Comparison of ENCODE assay signal across 4 worm cellular contexts in the genomic region with DNA sequence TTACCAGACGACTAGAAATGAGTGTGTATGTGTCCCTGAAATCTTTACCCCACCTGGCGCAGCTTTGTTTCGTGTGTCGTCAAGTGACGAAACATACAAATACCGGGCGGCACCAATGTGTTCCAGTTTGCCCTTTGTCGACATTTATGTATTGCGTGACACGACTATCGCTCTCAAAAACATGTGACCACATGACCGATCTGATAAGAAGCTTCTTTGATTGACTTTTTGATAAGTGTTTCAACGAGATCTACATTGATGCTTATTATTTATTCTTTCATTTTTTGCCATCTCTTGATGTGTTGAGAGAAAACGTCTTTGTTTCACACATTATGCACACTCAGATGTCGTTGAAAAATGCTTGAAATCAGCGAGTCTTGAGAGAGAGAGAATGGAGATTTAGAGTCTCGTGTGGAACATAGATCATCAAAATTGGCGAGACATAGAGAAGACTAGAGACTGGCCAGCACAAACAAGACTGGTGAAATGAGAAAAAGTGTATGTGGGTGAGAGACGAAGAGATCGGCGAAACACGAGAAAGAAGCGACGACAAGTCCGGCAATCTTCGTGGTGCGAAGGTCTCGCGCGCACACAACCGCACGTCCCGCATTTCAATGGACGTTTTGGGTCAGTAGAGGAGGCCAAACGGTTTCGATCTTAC.
TF ChIP-seq lines count a peak whose summit lies in the region.

No protein-coding gene starts in this region.

TF ChIP-seq in whole organism, L1 larva, 84 proteins besides CTCF, POLR2A, EP300 and RAD21 (continued from another document):
- TF ChIP-seq egl-13 (tag; optimal IDR thresholded peaks at IDR 0.05; lab: Kevin White, UChicago): no peak
- peak; percentile 65 for TF ChIP-seq snu-23 (GFP tag; optimal IDR thresholded peaks at IDR 0.05; lab: Kevin White, UChicago)
- no peak for TF ChIP-seq unc-98 (GFP tag; IDR thresholded peaks at IDR 0.05; lab: Robert Waterston, UW)
- peak; percentile 45 for TF ChIP-seq zag-1 (tag; optimal IDR thresholded peaks at IDR 0.05; lab: Kevin White, UChicago)
- peak; percentile 14 to 43 (median 33) for TF ChIP-seq dpl-1 (GFP tag; optimal IDR thresholded peaks at IDR 0.05; lab: Kevin White, UChicago)
- peak; percentile 30 to 64 for TF ChIP-seq lin-35 (GFP tag; optimal IDR thresholded peaks at IDR 0.05; lab: Kevin White, UChicago)
- peak; percentile 37 for TF ChIP-seq tbx-2 (tag; optimal IDR thresholded peaks at IDR 0.05; lab: Kevin White, UChicago)
- peak; percentile 57 for TF ChIP-seq mep-1 (tag; optimal IDR thresholded peaks at IDR 0.05; lab: Kevin White, UChicago)
- peak; percentile 17 for TF ChIP-seq jun-1 (tag; optimal IDR thresholded peaks at IDR 0.05; lab: Kevin White, UChicago)
- peak; percentile 43 for TF ChIP-seq pax-3 (tag; optimal IDR thresholded peaks at IDR 0.05; lab: Kevin White, UChicago)
- TF ChIP-seq elt-2 (tag; optimal IDR thresholded peaks at IDR 0.05; lab: Kevin White, UChicago): peak; percentile 87
- peak; percentile 6 for TF ChIP-seq lin-15B (tag; optimal IDR thresholded peaks at IDR 0.05; lab: Kevin White, UChicago)
- no peak for TF ChIP-seq F16B12.6 (tag; optimal IDR thresholded peaks at IDR 0.05; lab: Kevin White, UChicago)
- peak; percentile 40 for TF ChIP-seq fkh-8 (tag; optimal IDR thresholded peaks at IDR 0.05; lab: Kevin White, UChicago)
- peak; percentile 82 for TF ChIP-seq nhr-85 (tag; lab: Kevin White, UChicago)
- TF ChIP-seq sptf-1 (tag; optimal IDR thresholded peaks at IDR 0.05; lab: Kevin White, UChicago): no peak
- peak; percentile 81 for TF ChIP-seq ama-1 (optimal IDR thresholded peaks at IDR 0.05; lab: Kevin White, UChicago)
- no peak for TF ChIP-seq sup-37 (GFP tag; optimal IDR thresholded peaks at IDR 0.05; lab: Kevin White, UChicago)
- peak in 1 of 2 experiments; percentile 20 for TF ChIP-seq egl-27 (tag; optimal IDR thresholded peaks at IDR 0.05; lab: Kevin White, UChicago)
- peak; percentile 51 for TF ChIP-seq skn-1 (tag; optimal IDR thresholded peaks at IDR 0.05; lab: Kevin White, UChicago)
- TF ChIP-seq lin-14 (GFP tag; optimal IDR thresholded peaks at IDR 0.05; lab: Kevin White, UChicago): peak; percentile 86
TF ChIP-seq in whole organism, L1 larva: peak in this region for 35.

TF ChIP-seq in whole organism, L2 larva, 48 proteins besides CTCF, POLR2A, EP300 and RAD21 (continued from another document):
- peak; percentile 94 for TF ChIP-seq nhr-129 (tag; optimal IDR thresholded peaks at IDR 0.05; lab: Kevin White, UChicago)
- TF ChIP-seq ZK546.5 (tag; optimal IDR thresholded peaks at IDR 0.05; lab: Kevin White, UChicago): no peak
- peak; percentile 69 for TF ChIP-seq ama-1 (optimal IDR thresholded peaks at IDR 0.05; lab: Kevin White, UChicago)
- TF ChIP-seq crh-2 (tag; optimal IDR thresholded peaks at IDR 0.05; lab: Kevin White, UChicago): peak; percentile 95
- peak; percentile 68 for TF ChIP-seq sma-3 (GFP tag; optimal IDR thresholded peaks at IDR 0.05; lab: Kevin White, UChicago)
- TF ChIP-seq Y55F3AM.14 (GFP tag; optimal IDR thresholded peaks at IDR 0.05; lab: Kevin White, UChicago): peak; percentile 61
- TF ChIP-seq ztf-4 (tag; optimal IDR thresholded peaks at IDR 0.05; lab: Kevin White, UChicago): peak; percentile 26
TF ChIP-seq in whole organism, L2 larva: peak in this region for 24.

TF ChIP-seq in whole organism, L4 larva, 104 proteins besides CTCF, POLR2A, EP300 and RAD21 (continued from another document and continues in another):
- TF ChIP-seq ctbp-1 (GFP tag; IDR thresholded peaks at IDR 0.05; lab: Robert Waterston, UW): no peak
- TF ChIP-seq pha-4 (GFP tag; IDR thresholded peaks at IDR 0.05; lab: Robert Waterston, UW): no peak
- TF ChIP-seq pha-4 (tag; optimal IDR thresholded peaks at IDR 0.05; lab: Kevin White, UChicago): no peak
- no peak for TF ChIP-seq lim-7 (GFP tag; IDR thresholded peaks at IDR 0.05; lab: Robert Waterston, UW)
- TF ChIP-seq nhr-25 (tag; optimal IDR thresholded peaks at IDR 0.05; lab: Kevin White, UChicago; ENCODE audit: borderline replicate concordance, insufficient read depth): peak; percentile 57
- TF ChIP-seq vab-7 (GFP tag; IDR thresholded peaks at IDR 0.05; lab: Robert Waterston, UW): no peak
- TF ChIP-seq ztf-11 (tag; optimal IDR thresholded peaks at IDR 0.05; lab: Kevin White, UChicago): no peak
- TF ChIP-seq lin-29 (GFP tag; IDR thresholded peaks at IDR 0.05; lab: Robert Waterston, UW): no peak
- TF ChIP-seq mes-2 (tag; optimal IDR thresholded peaks at IDR 0.05; lab: Kevin White, UChicago; ENCODE audit: poor library complexity, severe bottlenecking): peak; percentile 66
- peak; percentile 42 for TF ChIP-seq nhr-102 (tag; optimal IDR thresholded peaks at IDR 0.05; lab: Kevin White, UChicago)
- peak; percentile 8 to 74 for TF ChIP-seq unc-62 (GFP tag; optimal IDR thresholded peaks at IDR 0.05 in 1 of 2; lab: Kevin White, UChicago)
- TF ChIP-seq unc-62 (tag; optimal IDR thresholded peaks at IDR 0.05; lab: Kevin White, UChicago): no peak
- TF ChIP-seq ztf-7 (tag; optimal IDR thresholded peaks at IDR 0.05; lab: Kevin White, UChicago): peak; percentile 93
- TF ChIP-seq nhr-77 (tag; optimal IDR thresholded peaks at IDR 0.05; lab: Kevin White, UChicago): peak; percentile 45
- peak; percentile 65 for TF ChIP-seq nhr-10 (tag; optimal IDR thresholded peaks at IDR 0.05; lab: Kevin White, UChicago)
- TF ChIP-seq F44E2.7 (GFP tag; IDR thresholded peaks at IDR 0.05; lab: Robert Waterston, UW): no peak
- no peak for TF ChIP-seq unc-130 (GFP tag; optimal IDR thresholded peaks at IDR 0.05; lab: Kevin White, UChicago)
- TF ChIP-seq nhr-237 (tag; optimal IDR thresholded peaks at IDR 0.05; lab: Kevin White, UChicago): no peak
- no peak for TF ChIP-seq F37D6.2 (tag; optimal IDR thresholded peaks at IDR 0.05; lab: Kevin White, UChicago)
- TF ChIP-seq nhr-42 (GFP tag; IDR thresholded peaks at IDR 0.05; lab: Robert Waterston, UW): no peak
- peak; percentile 49; the same call in 1 of the 2 replicates for TF ChIP-seq hmg-1.1 (GFP tag; IDR thresholded peaks at IDR 0.05; lab: Robert Waterston, UW)
- TF ChIP-seq aly-2 (tag; optimal IDR thresholded peaks at IDR 0.05; lab: Kevin White, UChicago): no peak
- no peak for TF ChIP-seq dmd-9 (GFP tag; IDR thresholded peaks at IDR 0.05; lab: Robert Waterston, UW)
- no peak; the same call in 1 of the 2 replicates for TF ChIP-seq lin-1 (GFP tag; IDR thresholded peaks at IDR 0.05; lab: Robert Waterston, UW)
- TF ChIP-seq zfp-3 (GFP tag; conservative IDR thresholded peaks at IDR 0.05; lab: Robert Waterston, UW): 0 out of 2 replicates have a peak, but pooled peaks have one; percentile 30
- no peak for TF ChIP-seq sdz-12 (GFP tag; optimal IDR thresholded peaks at IDR 0.05; lab: Kevin White, UChicago)
- TF ChIP-seq gei-8 (GFP tag; optimal IDR thresholded peaks at IDR 0.05; lab: Kevin White, UChicago): no peak
- TF ChIP-seq F49E8.2 (tag; optimal IDR thresholded peaks at IDR 0.05; lab: Kevin White, UChicago; ENCODE audit: borderline replicate concordance): no peak
- TF ChIP-seq ceh-20 (GFP tag; IDR thresholded peaks at IDR 0.05; lab: Robert Waterston, UW): no peak
- no peak for TF ChIP-seq mxl-2 (GFP tag; conservative IDR thresholded peaks at IDR 0.05; lab: Robert Waterston, UW)
- TF ChIP-seq zag-1 (tag; optimal IDR thresholded peaks at IDR 0.05; lab: Kevin White, UChicago): no peak
- peak; percentile 77 for TF ChIP-seq ama-1 (optimal IDR thresholded peaks at IDR 0.05; lab: Kevin White, UChicago)
- no peak for TF ChIP-seq madf-5 (GFP tag; IDR thresholded peaks at IDR 0.05; lab: Robert Waterston, UW)
- TF ChIP-seq lin-39 (tag; optimal IDR thresholded peaks at IDR 0.05; lab: Kevin White, UChicago): peak; percentile 27
- no peak for TF ChIP-seq Y48G9A.11 (GFP tag; IDR thresholded peaks at IDR 0.05; lab: Robert Waterston, UW)
- TF ChIP-seq mep-1 (tag; optimal IDR thresholded peaks at IDR 0.05; lab: Kevin White, UChicago): peak; percentile 49
- TF ChIP-seq pqm-1 (tag; optimal IDR thresholded peaks at IDR 0.05; lab: Kevin White, UChicago): peak; percentile 74
- TF ChIP-seq ZK337.2 (GFP tag; IDR thresholded peaks at IDR 0.05; lab: Robert Waterston, UW): no peak
- no peak for TF ChIP-seq lin-15B (tag; optimal IDR thresholded peaks at IDR 0.05; lab: Kevin White, UChicago)
- TF ChIP-seq nhr-111 (GFP tag; optimal IDR thresholded peaks at IDR 0.05; lab: Kevin White, UChicago): no peak
- peak; percentile 15 for TF ChIP-seq dpl-1 (GFP tag; optimal IDR thresholded peaks at IDR 0.05; lab: Kevin White, UChicago)
- TF ChIP-seq saeg-2 (GFP tag; IDR thresholded peaks at IDR 0.05; lab: Robert Waterston, UW): no peak
- TF ChIP-seq unc-39 (tag; optimal IDR thresholded peaks at IDR 0.05; lab: Kevin White, UChicago): no peak
- no peak for TF ChIP-seq jun-1 (tag; optimal IDR thresholded peaks at IDR 0.05; lab: Kevin White, UChicago)
- peak; percentile 33; the same call in 1 of the 2 replicates for TF ChIP-seq tra-1 (GFP tag; IDR thresholded peaks at IDR 0.05; lab: Robert Waterston, UW)
- TF ChIP-seq php-3 (GFP tag; IDR thresholded peaks at IDR 0.05; lab: Robert Waterston, UW): peak; percentile 79
- peak; percentile 43; the same call in 1 of the 2 replicates for TF ChIP-seq set-16 (GFP tag; IDR thresholded peaks at IDR 0.05; lab: Robert Waterston, UW)
- no peak for TF ChIP-seq F10B5.3 (tag; optimal IDR thresholded peaks at IDR 0.05; lab: Kevin White, UChicago)
- no peak for TF ChIP-seq zip-2 (tag; optimal IDR thresholded peaks at IDR 0.05; lab: Kevin White, UChicago)

TF ChIP-seq in whole organism, late embryonic, 69 proteins besides CTCF, POLR2A, EP300 and RAD21 (continued from another document):
- TF ChIP-seq unc-55 (GFP tag; optimal IDR thresholded peaks at IDR 0.05; lab: Kevin White, UChicago) (peak; percentile 59), ceh-19 (GFP tag; optimal IDR thresholded peaks at IDR 0.05; lab: Kevin White, UChicago) (no peak), pag-3 (tag; optimal IDR thresholded peaks at IDR 0.05; lab: Kevin White, UChicago; ENCODE audit: borderline replicate concordance) (no peak), hlh-8 (tag; optimal IDR thresholded peaks at IDR 0.05; lab: Kevin White, UChicago) (no peak), che-1 (tag; optimal IDR thresholded peaks at IDR 0.05; lab: Kevin White, UChicago) (no peak), pha-4 (tag; optimal IDR thresholded peaks at IDR 0.05; lab: Kevin White, UChicago) (no peak), ceh-2 (tag; optimal IDR thresholded peaks at IDR 0.05; lab: Kevin White, UChicago) (peak; percentile 10), sox-4 (tag; optimal IDR thresholded peaks at IDR 0.05; lab: Kevin White, UChicago) (no peak), ceh-22 (tag; optimal IDR thresholded peaks at IDR 0.05; lab: Kevin White, UChicago) (no peak), ttx-3 (tag; optimal IDR thresholded peaks at IDR 0.05; lab: Kevin White, UChicago) (no peak), elt-4 (tag; optimal IDR thresholded peaks at IDR 0.05; lab: Kevin White, UChicago) (no peak), gmeb-2 (tag; optimal IDR thresholded peaks at IDR 0.05; lab: Kevin White, UChicago) (no peak), unc-42 (tag; optimal IDR thresholded peaks at IDR 0.05; lab: Kevin White, UChicago) (peak; percentile 16), ceh-30 (tag; optimal IDR thresholded peaks at IDR 0.05; lab: Kevin White, UChicago) (no peak), sdc-2 (tag; optimal IDR thresholded peaks at IDR 0.05; lab: Kevin White, UChicago) (no peak), ceh-45 (GFP tag; IDR thresholded peaks at IDR 0.05; lab: Robert Waterston, UW) (no peak), Y22D7AL.16 (tag; optimal IDR thresholded peaks at IDR 0.05; lab: Kevin White, UChicago) (no peak), nfya-1 (tag; optimal IDR thresholded peaks at IDR 0.05; lab: Kevin White, UChicago) (peak; percentile 58), odd-2 (tag; optimal IDR thresholded peaks at IDR 0.05; lab: Kevin White, UChicago) (no peak), tbx-2 (tag; optimal IDR thresholded peaks at IDR 0.05; lab: Kevin White, UChicago) (peak; percentile 37), tbx-7 (tag; optimal IDR thresholded peaks at IDR 0.05; lab: Kevin White, UChicago) (no peak), ceh-48 (tag; optimal IDR thresholded peaks at IDR 0.05; lab: Kevin White, UChicago) (no peak), hlh-13 (GFP tag; optimal IDR thresholded peaks at IDR 0.05; lab: Kevin White, UChicago) (no peak), dmd-4 (tag; optimal IDR thresholded peaks at IDR 0.05; lab: Kevin White, UChicago; ENCODE audit: borderline replicate concordance) (peak; percentile 12), C38D4.7 (GFP tag; optimal IDR thresholded peaks at IDR 0.05; lab: Kevin White, UChicago) (no peak), hlh-6 (tag; optimal IDR thresholded peaks at IDR 0.05; lab: Kevin White, UChicago) (no peak), ceh-34 (tag; optimal IDR thresholded peaks at IDR 0.05; lab: Kevin White, UChicago) (peak; percentile 57), F13H6.1 (tag; optimal IDR thresholded peaks at IDR 0.05; lab: Kevin White, UChicago) (peak; percentile 12), madf-2 (tag; optimal IDR thresholded peaks at IDR 0.05; lab: Kevin White, UChicago) (peak; percentile 6), ets-4 (tag; optimal IDR thresholded peaks at IDR 0.05; lab: Kevin White, UChicago) (peak; percentile 67), npax-4 (tag; optimal IDR thresholded peaks at IDR 0.05; lab: Kevin White, UChicago) (no peak), fax-1 (tag; optimal IDR thresholded peaks at IDR 0.05; lab: Kevin White, UChicago) (no peak), hlh-30 (tag; optimal IDR thresholded peaks at IDR 0.05; lab: Kevin White, UChicago; ENCODE audit: insufficient read depth) (peak; percentile 23), ceh-9 (tag; optimal IDR thresholded peaks at IDR 0.05; lab: Kevin White, UChicago) (no peak), pat-9 (tag; optimal IDR thresholded peaks at IDR 0.05; lab: Kevin White, UChicago) (no peak), fkh-6 (tag; optimal IDR thresholded peaks at IDR 0.05; lab: Kevin White, UChicago) (no peak), elt-2 (tag; optimal IDR thresholded peaks at IDR 0.05; lab: Kevin White, UChicago) (peak; percentile 73)
